Worm (Caenorhabditis elegans) whole organism, L1 larva: ENCODE results near the gene Y42G9A.2.
A peak's percentile ranks its signal among the peaks of the same experiment; 100 is the strongest.

Experiments
- C04F5.9 ChIP-seq: sonication (generic microtip); optimal IDR thresholded peaks from 2 replicates; lab custom pipeline; 2016; ENCODE audit warnings: missing genetic modification characterization, missing compliant biosample characterization
- C34B4.2 ChIP-seq: sonication (generic microtip); optimal IDR thresholded peaks from 2 replicates; lab custom pipeline; 2017; ENCODE audit warnings: mild to moderate bottlenecking, missing genetic modification characterization, missing compliant biosample characterization
- F16B12.6 ChIP-seq: fragments of 150-350 bp; optimal IDR thresholded peaks from 2 replicates; lab custom pipeline; 2014; ENCODE audit warnings: missing biosample characterization, missing genetic modification characterization
- Y116A8C.19 ChIP-seq: sonication (generic microtip); optimal IDR thresholded peaks from 2 replicates; lab custom pipeline; 2016; ENCODE audit warnings: missing compliant biosample characterization, missing genetic modification characterization, borderline replicate concordance
- aha-1 ChIP-seq: fragments of 150-350 bp; optimal IDR thresholded peaks from 2 replicates; lab custom pipeline; 2014; ENCODE audit warnings: missing biosample characterization, missing genetic modification characterization
- aly-2 ChIP-seq: fragments of 150-350 bp; optimal IDR thresholded peaks from 2 replicates; lab custom pipeline; 2014; ENCODE audit warnings: missing biosample characterization, missing genetic modification characterization
- ama-1 ChIP-seq: fragments of 150-350 bp; optimal IDR thresholded peaks from 2 replicates; lab custom pipeline; 2014
- blmp-1 ChIP-seq: fragments of 150-350 bp; optimal IDR thresholded peaks from 2 replicates; lab custom pipeline; 2014; ENCODE audit warnings: missing biosample characterization, missing genetic modification characterization
- ceh-63 ChIP-seq: fragments of 200-800 bp; sonication (Bioruptor generic); optimal IDR thresholded peaks from 2 replicates; lab custom pipeline; 2018; ENCODE audit warnings: mild to moderate bottlenecking, missing genetic modification characterization, missing compliant biosample characterization
- ceh-90 ChIP-seq: sonication (generic microtip); optimal IDR thresholded peaks from 2 replicates; lab custom pipeline; 2016; ENCODE audit warnings: missing genetic modification characterization, missing compliant biosample characterization
- dpl-1 ChIP-seq, 3 experiments: fragments of 150-350 bp in 2 of 3; sonication (generic microtip) in 1 of 3; optimal IDR thresholded peaks; 2 replicates each; lab custom pipeline; 2014 to 2017; ENCODE audit warnings: missing biosample characterization in 3 of 3, missing genetic modification characterization in 3 of 3, missing genetic modification reagents in 3 of 3
- efl-1 ChIP-seq, 4 experiments: fragments of 150-350 bp; optimal IDR thresholded peaks in 3 of 4; peaks in 1 of 4; 1 replicate in 1 of 4; 2 replicates in 3 of 4; lab custom pipeline; 2014; ENCODE audit warnings: missing biosample characterization in 2 of 4, missing genetic modification characterization in 2 of 4, missing genetic modification reagents in 2 of 4
- efl-3 ChIP-seq: fragments of 200-800 bp; sonication (Bioruptor generic); optimal IDR thresholded peaks from 2 replicates; lab custom pipeline; 2018; ENCODE audit warnings: mild to moderate bottlenecking, missing genetic modification characterization, missing compliant biosample characterization
- egl-13 ChIP-seq: sonication (generic microtip); optimal IDR thresholded peaks from 2 replicates; lab custom pipeline; 2016; ENCODE audit warnings: missing genotype, missing genetic modification reagents, missing genetic modification characterization, missing compliant biosample characterization
- elt-3 ChIP-seq, 6 experiments: fragments of 150-350 bp in 1 of 6; sonication (generic microtip); optimal IDR thresholded peaks; 2 replicates each; lab custom pipeline; 2017 to 2018; ENCODE audit warnings: missing biosample characterization in 6 of 6, missing genetic modification characterization in 6 of 6, inconsistent platforms in 1 of 6
- fkh-10 ChIP-seq: sonication (generic microtip); optimal IDR thresholded peaks from 2 replicates; lab custom pipeline; 2017; ENCODE audit warnings: missing biosample characterization, missing genetic modification reagents, missing genetic modification characterization
- fkh-8 ChIP-seq: sonication (generic microtip); optimal IDR thresholded peaks from 2 replicates; lab custom pipeline; 2016; ENCODE audit warnings: mild to moderate bottlenecking, missing genetic modification characterization, missing compliant biosample characterization
- hlh-4 ChIP-seq: sonication (generic microtip); optimal IDR thresholded peaks from 2 replicates; lab custom pipeline; 2016; ENCODE audit warnings: mild to moderate bottlenecking, missing genetic modification characterization, missing compliant biosample characterization
- hpl-2 ChIP-seq: fragments of 150-350 bp; optimal IDR thresholded peaks from 2 replicates; lab custom pipeline; 2014; ENCODE audit warnings: missing biosample characterization, missing genetic modification reagents, missing genetic modification characterization
- irx-1 ChIP-seq: sonication (generic microtip); optimal IDR thresholded peaks from 2 replicates; lab custom pipeline; 2016; ENCODE audit warnings: missing genetic modification characterization, missing compliant biosample characterization
- isw-1 ChIP-seq: fragments of 200-800 bp; sonication (Bioruptor generic); IDR thresholded peaks from 2 replicates; pipeline ENCODE4 v1.3.6; 2022; ENCODE audit warnings: missing genetic modification characterization, missing compliant biosample characterization
- jun-1 ChIP-seq: fragments of 150-350 bp; optimal IDR thresholded peaks from 2 replicates; lab custom pipeline; 2014; ENCODE audit warnings: missing biosample characterization, missing genetic modification reagents, missing genetic modification characterization
- lin-13 ChIP-seq: fragments of 150-350 bp; optimal IDR thresholded peaks from 2 replicates; lab custom pipeline; 2014; ENCODE audit warnings: missing biosample characterization, missing genetic modification reagents, missing genetic modification characterization
- lin-14 ChIP-seq: fragments of 200-800 bp; sonication (Bioruptor generic); optimal IDR thresholded peaks from 2 replicates; lab custom pipeline; 2018; ENCODE audit warnings: mild to moderate bottlenecking, missing genetic modification characterization, moderate library complexity, missing compliant biosample characterization
- lin-15B ChIP-seq: fragments of 150-350 bp; sonication (generic microtip); optimal IDR thresholded peaks from 3 replicates; lab custom pipeline; 2014; ENCODE audit warnings: missing biosample characterization, missing genetic modification characterization
- lin-35 ChIP-seq, 2 experiments: fragments of 150-350 bp; optimal IDR thresholded peaks; 2 replicates each; lab custom pipeline; 2014; ENCODE audit warnings: missing biosample characterization in 2 of 2, missing genetic modification characterization in 2 of 2, missing genetic modification reagents in 2 of 2
- lin-39 ChIP-seq: fragments of 150-350 bp; optimal IDR thresholded peaks from 2 replicates; lab custom pipeline; 2014; ENCODE audit warnings: missing biosample characterization, missing genetic modification reagents, missing genetic modification characterization
- lir-3 ChIP-seq: sonication (generic microtip); optimal IDR thresholded peaks from 2 replicates; lab custom pipeline; 2016; ENCODE audit warnings: mild to moderate bottlenecking, missing genetic modification characterization, moderate library complexity, missing compliant biosample characterization; ENCODE audit not compliant: poor library complexity
- lsy-2 ChIP-seq, 2 experiments: fragments of 150-350 bp; optimal IDR thresholded peaks; 2 replicates each; lab custom pipeline; 2014; ENCODE audit warnings: missing biosample characterization in 2 of 2, missing genetic modification characterization in 2 of 2
- mdl-1 ChIP-seq, 2 experiments: fragments of 150-350 bp; optimal IDR thresholded peaks; 2 replicates each; lab custom pipeline; 2014 to 2017; ENCODE audit warnings: missing biosample characterization in 2 of 2, missing genetic modification characterization in 2 of 2, inconsistent platforms in 1 of 2
- mep-1 ChIP-seq: fragments of 150-350 bp; optimal IDR thresholded peaks from 2 replicates; lab custom pipeline; 2014; ENCODE audit warnings: missing biosample characterization, missing genetic modification characterization
- nhr-20 ChIP-seq: sonication (generic microtip); optimal IDR thresholded peaks from 2 replicates; lab custom pipeline; 2016; ENCODE audit warnings: mild to moderate bottlenecking, missing genetic modification characterization, missing compliant biosample characterization
- nhr-71 ChIP-seq: sonication (generic microtip); optimal IDR thresholded peaks from 2 replicates; lab custom pipeline; 2016; ENCODE audit warnings: mild to moderate bottlenecking, missing genetic modification characterization, moderate library complexity, missing compliant biosample characterization
- nhr-77 ChIP-seq: fragments of 150-350 bp; optimal IDR thresholded peaks from 2 replicates; lab custom pipeline; 2014; ENCODE audit warnings: missing biosample characterization, missing genetic modification characterization
- nhr-84 ChIP-seq: sonication (generic microtip); optimal IDR thresholded peaks from 2 replicates; lab custom pipeline; 2017; ENCODE audit warnings: missing biosample characterization, missing genetic modification characterization
- nhr-85 ChIP-seq: sonication (generic microtip); peaks from one replicate; lab custom pipeline; 2016; ENCODE audit warnings: missing genetic modification characterization, inconsistent platforms, missing compliant biosample characterization
- nhr-90 ChIP-seq: sonication (generic microtip); optimal IDR thresholded peaks from 2 replicates; lab custom pipeline; 2016; ENCODE audit warnings: mild to moderate bottlenecking, missing genetic modification characterization, missing compliant biosample characterization; ENCODE audit not compliant: poor library complexity
- pag-3 ChIP-seq: sonication (generic microtip); optimal IDR thresholded peaks from 2 replicates; lab custom pipeline; 2017; ENCODE audit warnings: missing genetic modification characterization, mild to moderate bottlenecking, missing compliant biosample characterization, antibody characterized with exemption, borderline replicate concordance; ENCODE audit not compliant: insufficient read depth
- pax-3 ChIP-seq: fragments of 200-800 bp; sonication (Bioruptor generic); optimal IDR thresholded peaks from 2 replicates; lab custom pipeline; 2018; ENCODE audit warnings: mild to moderate bottlenecking, missing genetic modification characterization, moderate library complexity, missing compliant biosample characterization
- pqm-1 ChIP-seq: sonication (generic microtip); optimal IDR thresholded peaks from 3 replicates; lab custom pipeline; 2017; ENCODE audit warnings: missing biosample characterization, missing genetic modification characterization
- rnt-1 ChIP-seq: sonication (generic microtip); optimal IDR thresholded peaks from 2 replicates; lab custom pipeline; 2016; ENCODE audit warnings: mild to moderate bottlenecking, missing genetic modification characterization, moderate library complexity, missing compliant biosample characterization
- skn-1 ChIP-seq: fragments of 150-350 bp; optimal IDR thresholded peaks from 2 replicates; lab custom pipeline; 2014; ENCODE audit warnings: missing biosample characterization, missing genetic modification characterization
- snu-23 ChIP-seq: sonication (generic microtip); optimal IDR thresholded peaks from 2 replicates; lab custom pipeline; 2016; ENCODE audit warnings: missing genetic modification characterization, missing compliant biosample characterization
- sptf-1 ChIP-seq: fragments of 150-350 bp; optimal IDR thresholded peaks from 2 replicates; lab custom pipeline; 2014; ENCODE audit warnings: missing biosample characterization, missing genetic modification characterization
- tbx-2 ChIP-seq: sonication (generic microtip); optimal IDR thresholded peaks from 2 replicates; lab custom pipeline; 2016; ENCODE audit warnings: missing genetic modification characterization, missing compliant biosample characterization
- tlp-1 ChIP-seq: fragments of 150-350 bp; optimal IDR thresholded peaks from 2 replicates; lab custom pipeline; 2014; ENCODE audit warnings: missing biosample characterization, missing genetic modification characterization
- unc-30 ChIP-seq: sonication (generic microtip); optimal IDR thresholded peaks from 2 replicates; lab custom pipeline; 2017; ENCODE audit warnings: missing biosample characterization, missing genetic modification characterization
- unc-98 ChIP-seq: fragments of 200-800 bp; sonication (Bioruptor generic); IDR thresholded peaks from 2 replicates; pipeline ENCODE4 v1.3.6; 2022; ENCODE audit warnings: missing genetic modification characterization, missing compliant biosample characterization
- vab-15 ChIP-seq: sonication (generic microtip); optimal IDR thresholded peaks from 2 replicates; lab custom pipeline; 2017; ENCODE audit warnings: missing genotype, mild to moderate bottlenecking, missing genetic modification characterization, missing compliant biosample characterization
- ztf-4 ChIP-seq: fragments of 150-350 bp; optimal IDR thresholded peaks from 2 replicates; lab custom pipeline; 2014; ENCODE audit warnings: missing biosample characterization, missing genetic modification characterization

Gene Y42G9A.2

DNA sequence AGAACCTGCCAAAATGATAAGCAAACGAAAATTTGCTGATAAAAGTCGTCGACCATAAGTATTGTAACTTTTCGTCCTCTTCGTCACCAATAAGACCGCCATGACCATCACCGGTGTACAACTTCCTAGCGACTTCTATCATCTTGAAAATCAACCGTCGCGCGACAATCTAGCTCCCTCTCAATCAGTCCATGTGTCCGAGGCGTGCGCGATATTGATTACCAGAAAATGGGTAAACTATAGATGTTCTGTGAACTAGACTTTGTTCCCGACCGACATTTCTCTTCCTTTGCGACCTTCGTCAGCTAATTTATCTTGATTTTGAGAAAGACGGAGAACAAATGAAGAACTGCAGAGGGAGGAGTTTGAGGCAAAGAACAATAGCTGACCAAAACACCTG, 2.7 kb upstream of the Y42G9A.2 start (continued):
- TF ChIP-seq C34B4.2 (tag; lab: Kevin White, UChicago) (no peak), hlh-4 (tag; lab: Kevin White, UChicago) (no peak), aly-2 (tag; lab: Kevin White, UChicago) (no peak), efl-3 (GFP tag; lab: Kevin White, UChicago) (no peak), F16B12.6 (tag; lab: Kevin White, UChicago) (no peak), Y116A8C.19 (tag; lab: Kevin White, UChicago) (no peak), dpl-1 (GFP tag; optimal IDR thresholded peaks at IDR 0.05; lab: Kevin White, UChicago) (peak in 1 of 3 experiments; percentile 12), vab-15 (tag; lab: Kevin White, UChicago) (no peak), ztf-4 (tag; lab: Kevin White, UChicago) (no peak), skn-1 (no peak), ceh-90 (tag; lab: Kevin White, UChicago) (no peak), blmp-1 (tag; lab: Kevin White, UChicago) (peak; percentile 73), lin-39 (tag; lab: Kevin White, UChicago) (no peak), isw-1 (GFP tag; lab: Robert Waterston, UW) (no peak), nhr-85 (peak; percentile 88), lin-13 (GFP tag; lab: Kevin White, UChicago) (no peak), lin-35 (GFP tag; optimal IDR thresholded peaks at IDR 0.05; lab: Kevin White, UChicago) (peak in 1 of 2 experiments; percentile 45), tbx-2 (tag; lab: Kevin White, UChicago) (peak; percentile 50), fkh-8 (tag; lab: Kevin White, UChicago) (no peak), lsy-2 (tag; optimal IDR thresholded peaks at IDR 0.05; lab: Kevin White, UChicago) (peak in 1 of 2 experiments; percentile 4), egl-13 (tag; lab: Kevin White, UChicago) (no peak), hpl-2 (no peak), ceh-63 (no peak), pqm-1 (tag; lab: Kevin White, UChicago) (no peak), elt-3 (tag; optimal IDR thresholded peaks at IDR 0.05; lab: Kevin White, UChicago) (peak in 5 of 6 experiments; percentile 40 to 90 (median 79)), tlp-1 (no peak), mep-1 (peak; percentile 45), nhr-90 (tag; lab: Kevin White, UChicago) (peak; percentile 65), lir-3 (tag; lab: Kevin White, UChicago) (no peak), nhr-71 (tag; lab: Kevin White, UChicago) (peak; percentile 55), sptf-1 (no peak)

DNA sequence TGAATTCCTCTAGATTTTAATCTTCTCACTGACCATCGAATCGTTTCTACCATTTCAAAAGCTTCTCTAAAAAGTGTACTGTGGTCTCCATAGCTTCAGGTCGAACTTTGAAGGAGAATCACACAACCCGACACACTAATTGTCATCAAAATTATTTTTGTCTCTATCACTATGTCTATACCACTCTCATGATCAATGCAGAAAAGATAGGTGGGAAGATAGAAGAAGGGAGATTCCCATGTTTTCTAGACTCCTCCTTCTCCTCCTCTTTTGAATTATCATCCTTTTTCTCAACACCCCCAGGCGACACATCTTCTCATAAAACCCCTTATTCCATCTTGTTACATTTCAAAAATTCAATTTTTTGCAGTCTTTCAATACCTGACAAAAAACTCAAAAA, 2.1 kb upstream of the Y42G9A.2 start, which contains the start of gene Y42G9A.3:
Y42G9A.3 (plus strand) TSS at position 363 of the 400 bp plus-strand sequence.
- TF ChIP-seq unc-98 (GFP tag; lab: Robert Waterston, UW): no peak
- no peak for TF ChIP-seq hpl-2
- TF ChIP-seq skn-1: peak; percentile 82
- no peak for TF ChIP-seq mdl-1 (tag; optimal IDR thresholded peaks at IDR 0.05; lab: Kevin White, UChicago)
- TF ChIP-seq ztf-4 (tag; lab: Kevin White, UChicago): no peak
- TF ChIP-seq lin-35 (GFP tag; optimal IDR thresholded peaks at IDR 0.05; lab: Kevin White, UChicago): peak in 1 of 2 experiments; percentile 47
- TF ChIP-seq elt-3 (tag; optimal IDR thresholded peaks at IDR 0.05; lab: Kevin White, UChicago): peak in 1 of 6 experiments; percentile 55
- TF ChIP-seq rnt-1 (tag; lab: Kevin White, UChicago): no peak
- TF ChIP-seq lin-14 (GFP tag; lab: Kevin White, UChicago): peak; percentile 21
- TF ChIP-seq lin-13 (GFP tag; lab: Kevin White, UChicago): no peak
- TF ChIP-seq nhr-71 (tag; lab: Kevin White, UChicago): no peak
- TF ChIP-seq nhr-77 (tag; lab: Kevin White, UChicago): no peak
- no peak for TF ChIP-seq pax-3
- no peak for TF ChIP-seq unc-30 (tag; lab: Kevin White, UChicago)
- TF ChIP-seq aha-1 (tag; lab: Kevin White, UChicago): no peak
- TF ChIP-seq aly-2 (tag; lab: Kevin White, UChicago): no peak
- no peak for TF ChIP-seq isw-1 (GFP tag; lab: Robert Waterston, UW)
- TF ChIP-seq nhr-20 (tag; lab: Kevin White, UChicago): peak; percentile 7
- no peak for TF ChIP-seq lin-15B (tag; lab: Kevin White, UChicago)
- TF ChIP-seq lin-39 (tag; lab: Kevin White, UChicago): no peak
- no peak for TF ChIP-seq jun-1 (tag; lab: Kevin White, UChicago)
- TF ChIP-seq C04F5.9 (tag; lab: Kevin White, UChicago): no peak
- TF ChIP-seq irx-1 (tag; lab: Kevin White, UChicago): no peak
- no peak for TF ChIP-seq efl-1 (optimal IDR thresholded peaks at IDR 0.05; lab: Kevin White, UChicago)
- peak in 1 of 2 experiments; percentile 51 for TF ChIP-seq efl-1 (GFP tag; optimal IDR thresholded peaks at IDR 0.05 in 1 of 2; lab: Kevin White, UChicago)
- TF ChIP-seq lsy-2 (tag; optimal IDR thresholded peaks at IDR 0.05; lab: Kevin White, UChicago): no peak
- TF ChIP-seq nhr-84: no peak
- no peak for TF ChIP-seq fkh-10
- TF ChIP-seq ama-1 (lab: Kevin White, UChicago): no peak
- no peak for TF ChIP-seq pag-3 (tag; lab: Kevin White, UChicago)
- TF ChIP-seq snu-23: no peak
